Fruit fly (Drosophila melanogaster) whole organism, embryonic: ENCODE measurements around the gene nAChRalpha6.
A peak's percentile ranks its signal among the peaks of the same experiment; 100 is the strongest.

Experiments
- Atf3 ChIP-seq: fragments of 200-800 bp; sonication (Bioruptor generic); optimal IDR thresholded peaks from 3 replicates; lab custom pipeline; 2016; ENCODE audit warnings: missing biosample characterization, missing genetic modification characterization
- BEAF-32 ChIP-seq: fragments of 200-800 bp; sonication (Bioruptor generic); optimal IDR thresholded peaks from 3 replicates; lab custom pipeline; 2017; ENCODE audit warnings: missing biosample characterization, missing genetic modification characterization, mild to moderate bottlenecking, moderate library complexity, missing genetic modification reagents
- CG10209 ChIP-seq: fragments of 200-800 bp; sonication (Bioruptor generic); optimal IDR thresholded peaks from 3 replicates; lab custom pipeline; 2017; ENCODE audit warnings: missing biosample characterization, mild to moderate bottlenecking, missing genetic modification characterization, missing genetic modification reagents
- CG1024 ChIP-seq: fragments of 200-800 bp; sonication (Bioruptor generic); IDR thresholded peaks from 2 replicates; pipeline ENCODE4 v1.3.6; 2022; ENCODE audit warnings: missing biosample characterization, missing genetic modification characterization
- CG10321 ChIP-seq: fragments of 200-800 bp; sonication (Bioruptor generic); IDR thresholded peaks from 2 replicates; pipeline ENCODE4 v1.3.6; 2022; ENCODE audit warnings: missing biosample characterization, missing genetic modification characterization
- CG12391 ChIP-seq: fragments of 200-800 bp; sonication (Bioruptor generic); optimal IDR thresholded peaks from 3 replicates; lab custom pipeline; 2018; ENCODE audit warnings: missing biosample characterization, mild to moderate bottlenecking, missing genetic modification characterization, moderate library complexity
- CG1602 ChIP-seq: fragments of 200-800 bp; sonication (Bioruptor generic); optimal IDR thresholded peaks from 3 replicates; lab custom pipeline; 2016; ENCODE audit warnings: missing biosample characterization, missing genetic modification characterization
- CG17359 ChIP-seq: fragments of 200-800 bp; sonication (Bioruptor generic); optimal IDR thresholded peaks from 3 replicates; lab custom pipeline; 2018; ENCODE audit warnings: missing biosample characterization, mild to moderate bottlenecking, missing genetic modification characterization, moderate library complexity
- CG17612 ChIP-seq: fragments of 200-800 bp; sonication (Bioruptor generic); IDR thresholded peaks from 2 replicates; pipeline ENCODE4 v1.3.6; 2022; ENCODE audit warnings: missing biosample characterization, missing genetic modification characterization
- CG18619 ChIP-seq: fragments of 200-800 bp; sonication (Bioruptor generic); optimal IDR thresholded peaks from 3 replicates; lab custom pipeline; 2017; ENCODE audit warnings: missing biosample characterization, mild to moderate bottlenecking, missing genetic modification characterization
- CG2712 ChIP-seq: fragments of 200-800 bp; optimal IDR thresholded peaks from 3 replicates; lab custom pipeline; 2019; ENCODE audit warnings: missing biosample characterization, mild to moderate bottlenecking, missing genetic modification characterization, moderate library complexity
- CG31388 ChIP-seq: fragments of 200-800 bp; sonication (Bioruptor generic); optimal IDR thresholded peaks from 2 replicates; lab custom pipeline; 2016; ENCODE audit warnings: missing biosample characterization, missing genetic modification characterization
- CG4282 ChIP-seq: fragments of 200-800 bp; sonication (Bioruptor generic); optimal IDR thresholded peaks from 2 replicates; lab custom pipeline; 2016; ENCODE audit warnings: missing biosample characterization, missing genetic modification characterization
- CG4404 ChIP-seq: fragments of 200-800 bp; sonication (Bioruptor generic); IDR thresholded peaks from 2 replicates; pipeline ENCODE4 v1.3.6; 2022; ENCODE audit warnings: missing biosample characterization, missing genetic modification characterization
- CG7271 ChIP-seq: fragments of 200-800 bp; sonication (Bioruptor generic); optimal IDR thresholded peaks from 2 replicates; lab custom pipeline; 2018; ENCODE audit warnings: missing biosample characterization, mild to moderate bottlenecking, missing genetic modification characterization, moderate library complexity
- CG8359 ChIP-seq: fragments of 200-800 bp; sonication (Bioruptor generic); optimal IDR thresholded peaks from 2 replicates; lab custom pipeline; 2017; ENCODE audit warnings: missing biosample characterization, mild to moderate bottlenecking, missing genetic modification characterization, borderline replicate concordance
- CkIIα-i1 ChIP-seq: fragments of 200-800 bp; sonication (Bioruptor generic); IDR thresholded peaks from 2 replicates; pipeline ENCODE4 v1.3.6; 2022; ENCODE audit warnings: missing biosample characterization, missing genetic modification characterization
- Dbx ChIP-seq: fragments of 200-800 bp; sonication (Bioruptor generic); IDR thresholded peaks from 3 replicates; pipeline ENCODE4 v1.3.6; 2022; ENCODE audit warnings: missing biosample characterization, missing genetic modification characterization
- Dip2 ChIP-seq: fragments of 200-800 bp; sonication (Bioruptor generic); IDR thresholded peaks from 2 replicates; pipeline ENCODE4 v1.3.6; 2022; ENCODE audit warnings: missing biosample characterization, missing genetic modification characterization
- HLHmδ ChIP-seq: fragments of 200-800 bp; sonication (Bioruptor generic); optimal IDR thresholded peaks from 2 replicates; lab custom pipeline; 2018; ENCODE audit warnings: missing biosample characterization, mild to moderate bottlenecking, missing genetic modification characterization, moderate library complexity
- Hey ChIP-seq: fragments of 200-800 bp; sonication (Bioruptor generic); optimal IDR thresholded peaks from 3 replicates; lab custom pipeline; 2018; ENCODE audit warnings: missing biosample characterization, mild to moderate bottlenecking, missing genetic modification characterization
- Hsf ChIP-seq: fragments of 200-800 bp; sonication (Bioruptor generic); optimal IDR thresholded peaks from 3 replicates; lab custom pipeline; 2016; ENCODE audit warnings: missing biosample characterization, missing genetic modification characterization
- Mad ChIP-seq: fragments of 200-800 bp; sonication (Bioruptor generic); optimal IDR thresholded peaks from 2 replicates; lab custom pipeline; 2016; ENCODE audit warnings: missing biosample characterization, missing genetic modification characterization
- Myb ChIP-seq: fragments of 200-800 bp; sonication (Bioruptor generic); optimal IDR thresholded peaks from 2 replicates; lab custom pipeline; 2016; ENCODE audit warnings: missing biosample characterization, missing genetic modification characterization
- NC2α ChIP-seq: fragments of 200-800 bp; sonication (Bioruptor generic); optimal IDR thresholded peaks from 2 replicates; lab custom pipeline; 2016; ENCODE audit warnings: missing biosample characterization, missing genetic modification characterization
- Nf-YC ChIP-seq: fragments of 200-800 bp; optimal IDR thresholded peaks from 3 replicates; lab custom pipeline; 2019; ENCODE audit warnings: missing biosample characterization, mild to moderate bottlenecking, missing genetic modification characterization, moderate library complexity
- Optix ChIP-seq: fragments of 200-800 bp; sonication (Bioruptor generic); IDR thresholded peaks from 3 replicates; pipeline ENCODE4 v1.3.6; 2022; ENCODE audit warnings: missing biosample characterization, missing genetic modification characterization
- PHDP ChIP-seq: fragments of 200-800 bp; sonication (Bioruptor generic); optimal IDR thresholded peaks from 3 replicates; lab custom pipeline; 2018; ENCODE audit warnings: missing biosample characterization, mild to moderate bottlenecking, missing genetic modification characterization, moderate library complexity
- Rx ChIP-seq: fragments of 200-800 bp; sonication (Bioruptor generic); IDR thresholded peaks from 2 replicates; pipeline ENCODE4 v1.3.6; 2022; ENCODE audit warnings: missing biosample characterization, missing genetic modification characterization
- Scr ChIP-seq: fragments of 200-800 bp; sonication (Bioruptor generic); IDR thresholded peaks from 2 replicates; pipeline ENCODE4 v1.3.6; 2022; ENCODE audit warnings: missing biosample characterization, missing genetic modification characterization; ENCODE audit not compliant: partially characterized antibody
- Taf1 ChIP-seq: fragments of 200-800 bp; sonication (Bioruptor generic); IDR thresholded peaks from 2 replicates; pipeline ENCODE4 v1.3.6; 2022; ENCODE audit warnings: missing biosample characterization, missing genetic modification characterization
- YL-1 ChIP-seq: fragments of 200-800 bp; sonication (Bioruptor generic); optimal IDR thresholded peaks from 3 replicates; lab custom pipeline; 2017; ENCODE audit warnings: missing biosample characterization, mild to moderate bottlenecking, missing genetic modification characterization
- bowl ChIP-seq: fragments of 200-800 bp; sonication (Bioruptor generic); IDR thresholded peaks from 2 replicates; pipeline ENCODE4 v1.3.6; 2022; ENCODE audit warnings: missing biosample characterization, missing genetic modification characterization
- btn ChIP-seq: fragments of 200-800 bp; sonication (Bioruptor generic); optimal IDR thresholded peaks from 2 replicates; lab custom pipeline; 2016; ENCODE audit warnings: missing biosample characterization, missing genetic modification characterization
- chif ChIP-seq, 2 experiments: fragments of 200-800 bp; sonication (Bioruptor generic); optimal IDR thresholded peaks; 3 replicates each; lab custom pipeline; 2016; ENCODE audit warnings: missing biosample characterization in 2 of 2, missing genetic modification characterization in 2 of 2
- crc ChIP-seq: fragments of 200-800 bp; sonication (Bioruptor generic); optimal IDR thresholded peaks from 2 replicates; lab custom pipeline; 2016; ENCODE audit warnings: missing biosample characterization, missing genetic modification characterization
- dmrt99B ChIP-seq: fragments of 200-800 bp; sonication (Bioruptor generic); optimal IDR thresholded peaks from 2 replicates; lab custom pipeline; 2018; ENCODE audit warnings: missing biosample characterization, mild to moderate bottlenecking, missing genetic modification characterization, moderate library complexity
- dpn ChIP-seq, 2 experiments: fragments of 200-800 bp; sonication (Bioruptor generic); optimal IDR thresholded peaks; 3 replicates each; lab custom pipeline; 2016; ENCODE audit warnings: missing biosample characterization in 2 of 2, missing genetic modification characterization in 2 of 2
- gt ChIP-seq: fragments of 200-800 bp; sonication (Bioruptor generic); IDR thresholded peaks from 2 replicates; pipeline ENCODE4 v1.3.6; 2022; ENCODE audit warnings: missing biosample characterization, missing genetic modification characterization
- hth ChIP-seq: fragments of >200 bp; optimal IDR thresholded peaks from 2 replicates; lab custom pipeline; 2017; ENCODE audit warnings: inconsistent platforms
- kah ChIP-seq: fragments of 200-800 bp; sonication (Bioruptor generic); optimal IDR thresholded peaks from 2 replicates; lab custom pipeline; 2018; ENCODE audit warnings: missing biosample characterization, mild to moderate bottlenecking, missing genetic modification characterization
- lov ChIP-seq, 2 experiments: fragments of 200-800 bp in 1 of 2; fragments of >200 bp in 1 of 2; sonication (Bioruptor generic) in 1 of 2; IDR thresholded peaks in 1 of 2; optimal IDR thresholded peaks in 1 of 2; 2 replicates in 1 of 2; 3 replicates in 1 of 2; pipeline versions ENCODE4 v1.3.6 to Lab custom; 2017 to 2022; ENCODE audit warnings: missing biosample characterization in 1 of 2, missing genetic modification characterization in 1 of 2
- nau ChIP-seq: fragments of 200-800 bp; sonication (Bioruptor generic); optimal IDR thresholded peaks from 3 replicates; lab custom pipeline; 2017; ENCODE audit warnings: missing biosample characterization, mild to moderate bottlenecking, missing genetic modification characterization, missing genetic modification reagents
- otp ChIP-seq: fragments of 200-800 bp; sonication (Bioruptor generic); IDR thresholded peaks from 3 replicates; pipeline ENCODE4, ENCODE4 v1.3.6; 2022; ENCODE audit warnings: missing biosample characterization, missing genetic modification characterization
- peb ChIP-seq: fragments of 200-800 bp; sonication (Bioruptor generic); IDR thresholded peaks from 2 replicates; pipeline ENCODE4 v1.3.6; 2022; ENCODE audit warnings: missing biosample characterization, missing genetic modification characterization
- pita ChIP-seq: fragments of 200-800 bp; sonication (Bioruptor generic); optimal IDR thresholded peaks from 2 replicates; lab custom pipeline; 2017; ENCODE audit warnings: missing biosample characterization, mild to moderate bottlenecking, missing genetic modification characterization
- row ChIP-seq: fragments of 200-800 bp; sonication (Bioruptor generic); IDR thresholded peaks from 3 replicates; pipeline ENCODE4 v1.3.6; 2022; ENCODE audit warnings: missing biosample characterization, missing genetic modification characterization
- schlank ChIP-seq: fragments of 200-800 bp; sonication (Bioruptor generic); optimal IDR thresholded peaks from 2 replicates; lab custom pipeline; 2018; ENCODE audit warnings: missing biosample characterization, mild to moderate bottlenecking, missing genetic modification characterization
- seq ChIP-seq: fragments of 200-800 bp; sonication (Bioruptor generic); IDR thresholded peaks from 2 replicates; pipeline ENCODE4 v1.3.6; 2022; ENCODE audit warnings: missing biosample characterization, missing genetic modification characterization
- shn ChIP-seq: fragments of 200-800 bp; sonication (Bioruptor generic); optimal IDR thresholded peaks from 3 replicates; lab custom pipeline; 2016; ENCODE audit warnings: missing biosample characterization, missing genetic modification characterization
- zfh1 ChIP-seq: fragments of 200-800 bp; sonication (Bioruptor generic); IDR thresholded peaks from 3 replicates; pipeline ENCODE4 v1.3.6; 2022; ENCODE audit warnings: missing biosample characterization, missing genetic modification characterization

nAChRalpha6 gene

DNA sequence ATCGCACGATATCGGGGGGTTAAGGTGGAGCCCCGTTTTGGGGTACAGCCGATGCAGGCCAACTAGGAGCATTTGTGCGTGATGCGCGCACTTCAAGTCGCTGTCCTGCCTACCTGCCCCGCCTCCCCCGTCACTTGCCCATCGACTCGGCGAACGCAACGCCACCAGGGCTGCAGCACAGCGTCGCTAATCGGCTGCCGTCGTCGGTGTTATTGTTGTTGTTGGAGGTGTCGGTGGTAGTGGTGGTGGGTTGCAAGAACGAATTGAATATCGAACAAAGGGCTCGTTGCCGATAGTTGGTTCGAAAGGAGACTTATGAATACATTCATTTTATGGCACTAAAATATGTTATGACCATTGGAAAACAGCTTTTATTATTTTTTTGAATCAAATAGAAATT, 127.2 kb downstream of the nAChRalpha6 start (continued):
- TF ChIP-seq CG10321 (GFP tag; lab: Robert Waterston, UW): 0 out of 2 replicates have a peak, but pooled peaks have one; percentile 18
- no peak for TF ChIP-seq peb (GFP tag; lab: Robert Waterston, UW)
- TF ChIP-seq Dip2: no peak
- TF ChIP-seq Scr (GFP tag; lab: Robert Waterston, UW): peak; percentile 94
- TF ChIP-seq otp: 0 out of 3 replicates have a peak, but pooled peaks have one; percentile 51
- TF ChIP-seq Hsf: peak; percentile 40
- no peak for TF ChIP-seq btn (GFP tag; lab: Kevin White, UChicago)
- TF ChIP-seq zfh1 (GFP tag; lab: Robert Waterston, UW): peak; percentile 79
- TF ChIP-seq hth (lab: Kevin White, UChicago): no peak
- TF ChIP-seq Hey (tag; lab: Kevin White, UChicago): peak; percentile 37
- TF ChIP-seq bowl (GFP tag; lab: Robert Waterston, UW): no peak
- no peak for TF ChIP-seq Taf1
- peak; percentile 91 for TF ChIP-seq BEAF-32 (GFP tag; lab: Kevin White, UChicago)
- TF ChIP-seq row (GFP tag; lab: Robert Waterston, UW): peak; percentile 96
- TF ChIP-seq chif (GFP tag; optimal IDR thresholded peaks at IDR 0.05; lab: Kevin White, UChicago): peak in 1 of 2 experiments; percentile 23
- peak; percentile 42 for TF ChIP-seq CG17359
- TF ChIP-seq CG17612: no peak
- no peak for TF ChIP-seq CG8359 (GFP tag; lab: Kevin White, UChicago)
- TF ChIP-seq Rx (GFP tag; lab: Robert Waterston, UW): 0 out of 2 replicates have a peak, but pooled peaks have one; percentile 8
- TF ChIP-seq CG1024: peak; percentile 55; the same call in 1 of the 2 replicates
- peak; percentile 22 to 68 for TF ChIP-seq dpn (GFP tag; optimal IDR thresholded peaks at IDR 0.05; lab: Kevin White, UChicago)
- TF ChIP-seq dmrt99B (tag; lab: Kevin White, UChicago): peak; percentile 19
- TF ChIP-seq nau (GFP tag; lab: Kevin White, UChicago): no peak
- peak; percentile 42 for TF ChIP-seq Nf-YC
- no peak for TF ChIP-seq lov (optimal IDR thresholded peaks at IDR 0.05; lab: Kevin White, UChicago)
- peak; percentile 30; the same call in 1 of the 3 replicates for TF ChIP-seq lov (GFP tag; IDR thresholded peaks at IDR 0.05; lab: Robert Waterston, UW)
- TF ChIP-seq gt: no peak
- no peak for TF ChIP-seq kah (GFP tag; lab: Kevin White, UChicago)
- no peak for TF ChIP-seq NC2α (GFP tag; lab: Kevin White, UChicago)
- peak; percentile 4 for TF ChIP-seq CG4282 (GFP tag; lab: Kevin White, UChicago)
- TF ChIP-seq seq (GFP tag; lab: Robert Waterston, UW): peak; percentile 15; the same call in 1 of the 2 replicates
- peak; percentile 74 for TF ChIP-seq CG12391 (tag; lab: Kevin White, UChicago)
- TF ChIP-seq CG1602 (GFP tag; lab: Kevin White, UChicago): peak; percentile 19
- TF ChIP-seq pita (GFP tag; lab: Kevin White, UChicago): no peak
- peak; percentile 41 for TF ChIP-seq schlank
- no peak; the same call in 1 of the 2 replicates for TF ChIP-seq CkIIα-i1 (GFP tag; lab: Robert Waterston, UW)
- TF ChIP-seq Dbx (GFP tag; lab: Robert Waterston, UW): peak; percentile 82
- no peak for TF ChIP-seq CG18619 (GFP tag; lab: Kevin White, UChicago)
- TF ChIP-seq Myb: peak; percentile 31
- peak; percentile 38 for TF ChIP-seq Mad (GFP tag; lab: Kevin White, UChicago)
- no peak for TF ChIP-seq crc (GFP tag; lab: Kevin White, UChicago)
- peak; percentile 20 for TF ChIP-seq PHDP
- TF ChIP-seq CG4404: peak; percentile 42; the same call in 1 of the 2 replicates
- peak; percentile 35 for TF ChIP-seq CG10209 (GFP tag; lab: Kevin White, UChicago)
- TF ChIP-seq CG31388: no peak
- peak; percentile 22 for TF ChIP-seq YL-1 (GFP tag; lab: Kevin White, UChicago)
- TF ChIP-seq Optix: peak; percentile 61; the same call in 2 of the 3 replicates
- TF ChIP-seq HLHmδ (GFP tag; lab: Kevin White, UChicago): peak; percentile 57
- no peak for TF ChIP-seq CG7271 (tag; lab: Kevin White, UChicago)
- peak; percentile 71 for TF ChIP-seq CG2712 (tag; lab: Kevin White, UChicago)
- TF ChIP-seq shn: peak; percentile 50
- peak; percentile 38 for TF ChIP-seq Atf3 (GFP tag; lab: Kevin White, UChicago)
